Fruit fly (Drosophila melanogaster): ENCODE measurements around the gene Cpr65Ay.
A peak's percentile ranks its signal among the peaks of the same experiment; 100 is the strongest.

The Cpr65Ay gene

DNA sequence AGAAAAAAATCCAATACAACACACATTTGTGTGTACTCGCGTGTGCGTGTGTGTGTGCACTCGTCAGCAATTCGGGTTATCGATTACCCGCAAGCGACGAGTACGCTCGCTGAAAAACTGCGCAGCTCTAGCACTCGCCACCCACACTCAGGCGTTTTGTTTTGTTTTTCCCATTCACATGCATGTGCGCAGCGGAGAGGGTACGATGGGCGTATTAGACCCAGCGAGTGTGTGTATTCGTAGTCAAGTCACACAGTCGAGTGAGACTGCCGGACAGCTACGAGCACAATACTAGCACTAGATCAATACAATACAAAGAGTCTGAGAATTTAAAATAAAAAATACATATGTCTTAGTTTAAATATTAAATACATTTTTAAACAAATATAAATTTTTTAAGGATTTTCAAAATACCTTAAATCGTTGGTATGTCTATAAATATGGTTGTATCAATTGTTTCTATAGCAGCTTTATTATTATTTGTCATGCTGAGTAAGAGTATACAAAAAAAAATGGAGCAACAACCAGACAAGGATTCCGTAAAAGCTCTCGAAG lies 26.5 kb upstream of the Cpr65Ay start, which contains the start of the genes D19B and CG43293 (continued):
- TF ChIP-seq CG16815 (GFP tag; optimal IDR thresholded peaks at IDR 0.05) (peak; percentile 74), bowl (GFP tag; IDR thresholded peaks at IDR 0.05) (peak; percentile 88), CG16813 (GFP tag; IDR thresholded peaks at IDR 0.05; ENCODE audit: partially characterized antibody) (peak; percentile 50; the same call in 2 of the 3 replicates), Hr78 (GFP tag; optimal IDR thresholded peaks at IDR 0.05) (no peak), dpn (GFP tag; optimal IDR thresholded peaks at IDR 0.05) (peak; percentile 92 to 93), ato (GFP tag; IDR thresholded peaks at IDR 0.05; ENCODE audit: partially characterized antibody) (peak; percentile 62), CG2120 (GFP tag; optimal IDR thresholded peaks at IDR 0.05) (peak; percentile 94), CG7745 (tag; optimal IDR thresholded peaks at IDR 0.05) (no peak), ken (GFP tag; IDR thresholded peaks at IDR 0.05) (peak; percentile 90), sr (GFP tag; IDR thresholded peaks at IDR 0.05) (peak; percentile 61), cato (GFP tag; optimal IDR thresholded peaks at IDR 0.05; ENCODE audit: borderline replicate concordance) (peak; percentile 80), croc (GFP tag; conservative IDR thresholded peaks at IDR 0.05) (peak; percentile 61; the same call in 2 of the 3 replicates), CG17829 (tag; optimal IDR thresholded peaks at IDR 0.05) (peak; percentile 89), CG7928 (GFP tag; optimal IDR thresholded peaks at IDR 0.05) (peak; percentile 61), CG10565 (GFP tag; optimal IDR thresholded peaks at IDR 0.05) (no peak), CrebB (tag; optimal IDR thresholded peaks at IDR 0.05) (peak; percentile 81), gem (tag; optimal IDR thresholded peaks at IDR 0.05) (peak; percentile 90), schlank (tag; optimal IDR thresholded peaks at IDR 0.05) (peak; percentile 80), Sry-δ (GFP tag; optimal IDR thresholded peaks at IDR 0.05) (peak; percentile 90), peb (GFP tag; IDR thresholded peaks at IDR 0.05) (peak; percentile 61), jing (GFP tag; optimal IDR thresholded peaks at IDR 0.05) (no peak), luna (GFP tag; optimal IDR thresholded peaks at IDR 0.05) (peak; percentile 11), CG18764 (GFP tag; optimal IDR thresholded peaks at IDR 0.05) (peak; percentile 85), eve (GFP tag; optimal IDR thresholded peaks at IDR 0.05) (no peak), bcd (GFP tag; optimal IDR thresholded peaks at IDR 0.05) (peak; percentile 89), CG10267 (tag; optimal IDR thresholded peaks at IDR 0.05) (peak; percentile 82), dmrt11E (tag; optimal IDR thresholded peaks at IDR 0.05) (peak; percentile 78), CG8478 (optimal IDR thresholded peaks at IDR 0.05) (peak; percentile 77), CG3281 (GFP tag; optimal IDR thresholded peaks at IDR 0.05) (peak; percentile 85), CG13624 (GFP tag; optimal IDR thresholded peaks at IDR 0.05) (peak; percentile 90), Rx (GFP tag; IDR thresholded peaks at IDR 0.05) (peak; percentile 84), twi (tag; optimal IDR thresholded peaks at IDR 0.05) (peak; percentile 70), mam (GFP tag; optimal IDR thresholded peaks at IDR 0.05) (peak; percentile 94), Hr51 (GFP tag; optimal IDR thresholded peaks at IDR 0.05) (peak; percentile 85 to 86), Scr (GFP tag; IDR thresholded peaks at IDR 0.05; ENCODE audit: partially characterized antibody) (peak; percentile 53; the same call in 1 of the 2 replicates), CG33213 (GFP tag; optimal IDR thresholded peaks at IDR 0.05) (peak; percentile 81), CG30431 (GFP tag; optimal IDR thresholded peaks at IDR 0.05) (peak; percentile 79), pho (GFP tag; optimal IDR thresholded peaks at IDR 0.05) (peak; percentile 85), CG7271 (tag; optimal IDR thresholded peaks at IDR 0.05) (no peak), CG8924 (tag; optimal IDR thresholded peaks at IDR 0.05) (peak; percentile 90), odd (GFP tag; optimal IDR thresholded peaks at IDR 0.05) (no peak), CG10366 (GFP tag; IDR thresholded peaks at IDR 0.05) (peak; percentile 93), CG3995 (GFP tag; optimal IDR thresholded peaks at IDR 0.05) (peak; percentile 33), CG17802 (tag; optimal IDR thresholded peaks at IDR 0.05) (peak; percentile 60), gcm2 (GFP tag; optimal IDR thresholded peaks at IDR 0.05) (peak; percentile 66), corto (GFP tag; optimal IDR thresholded peaks at IDR 0.05) (no peak), NC2β (GFP tag; optimal IDR thresholded peaks at IDR 0.05) (peak; percentile 78), Dp (GFP tag; optimal IDR thresholded peaks at IDR 0.05) (peak; percentile 25), Ptx1 (GFP tag; IDR thresholded peaks at IDR 0.05) (peak; percentile 94), tup (GFP tag; optimal IDR thresholded peaks at IDR 0.05) (peak; percentile 84)
